Worm (Caenorhabditis elegans): ENCODE data around the gene C42D8.9.

The C42D8.9 gene

ce11 chrX:5106942-5107341 is at the start of gene C42D8.9:
TSS of gene C42D8.9 (minus strand) at chrX:5107042.
- TF ChIP-seq fkh-10 (GFP tag; optimal IDR thresholded peaks at IDR 0.05) (no peak), ceh-18 (tag; optimal IDR thresholded peaks at IDR 0.05) (no peak), Y22D7AL.16 (tag; optimal IDR thresholded peaks at IDR 0.05) (no peak), dmd-4 (tag; optimal IDR thresholded peaks at IDR 0.05; ENCODE audit: borderline replicate concordance) (no peak), ets-4 (tag; optimal IDR thresholded peaks at IDR 0.05) (no peak)

- TF ChIP-seq ceh-9 (tag; optimal IDR thresholded peaks at IDR 0.05) (no peak), ceh-31 (tag; optimal IDR thresholded peaks at IDR 0.05) (no peak), eyg-1 (tag; optimal IDR thresholded peaks at IDR 0.05) (no peak), ceh-19 (GFP tag; optimal IDR thresholded peaks at IDR 0.05) (no peak), lin-11 (tag; optimal IDR thresholded peaks at IDR 0.05) (no peak), ama-1 (optimal IDR thresholded peaks at IDR 0.05) (no peak), nhr-232 (tag; optimal IDR thresholded peaks at IDR 0.05) (no peak), tbx-7 (tag; optimal IDR thresholded peaks at IDR 0.05) (no peak)
Measured at ce11 chrX:5154278-5154677, 47.4 kb upstream of the C42D8.9 start, which contains the start of gene C31H2.3. TSS of gene C31H2.3 (minus strand) at chrX:5154378.

- TF ChIP-seq pag-3 (tag; optimal IDR thresholded peaks at IDR 0.05; ENCODE audit: borderline replicate concordance), result no peak
- no peak for TF ChIP-seq ahr-1 (tag; optimal IDR thresholded peaks at IDR 0.05)
- TF ChIP-seq npax-4 (tag; optimal IDR thresholded peaks at IDR 0.05), result no peak
- TF ChIP-seq T23F11.4 (GFP tag; optimal IDR thresholded peaks at IDR 0.05), result no peak
- TF ChIP-seq fkh-6 (tag; optimal IDR thresholded peaks at IDR 0.05), result no peak
Measured at ce11 chrX:5152931-5153330, 46.1 kb upstream of the C42D8.9 start.

- TF ChIP-seq che-1 (tag; optimal IDR thresholded peaks at IDR 0.05) (no peak), tbx-2 (tag; optimal IDR thresholded peaks at IDR 0.05) (no peak), fax-1 (tag; optimal IDR thresholded peaks at IDR 0.05) (no peak), unc-55 (GFP tag; optimal IDR thresholded peaks at IDR 0.05) (no peak), ceh-31 (tag; optimal IDR thresholded peaks at IDR 0.05) (no peak)
Measured at ce11 chrX:5151866-5152265, 45.0 kb upstream of the C42D8.9 start.

- TF ChIP-seq pag-3 (tag; optimal IDR thresholded peaks at IDR 0.05; ENCODE audit: borderline replicate concordance) (no peak), ceh-9 (tag; optimal IDR thresholded peaks at IDR 0.05) (no peak), fax-1 (tag; optimal IDR thresholded peaks at IDR 0.05) (no peak), ceh-34 (tag; optimal IDR thresholded peaks at IDR 0.05) (no peak)
Measured at ce11 chrX:5151403-5151802, 44.6 kb upstream of the C42D8.9 start.

- TF ChIP-seq elt-2 (tag; optimal IDR thresholded peaks at IDR 0.05) (no peak), pha-4 (tag; optimal IDR thresholded peaks at IDR 0.05) (no peak), syd-9 (tag; optimal IDR thresholded peaks at IDR 0.05) (no peak), ets-4 (tag; optimal IDR thresholded peaks at IDR 0.05) (no peak), pqm-1 (tag; optimal IDR thresholded peaks at IDR 0.05) (no peak), rnt-1 (tag; optimal IDR thresholded peaks at IDR 0.05) (no peak), ceh-14 (tag; optimal IDR thresholded peaks at IDR 0.05) (no peak), pag-3 (tag; optimal IDR thresholded peaks at IDR 0.05; ENCODE audit: borderline replicate concordance) (no peak), unc-55 (GFP tag; optimal IDR thresholded peaks at IDR 0.05) (no peak), K02D7.2 (tag; optimal IDR thresholded peaks at IDR 0.05) (no peak), pha-2 (tag; optimal IDR thresholded peaks at IDR 0.05) (no peak), dve-1 (tag; optimal IDR thresholded peaks at IDR 0.05) (no peak)
Measured at ce11 chrX:5150389-5150788, 43.5 kb upstream of the C42D8.9 start, which contains the start of gene dpy-8. TSS of gene dpy-8 (minus strand) at chrX:5150476.

- TF ChIP-seq dve-1 (tag; optimal IDR thresholded peaks at IDR 0.05), result no peak
- TF ChIP-seq hlh-30 (tag; optimal IDR thresholded peaks at IDR 0.05; ENCODE audit: insufficient read depth), result no peak
- no peak for TF ChIP-seq unc-3 (GFP tag; conservative IDR thresholded peaks at IDR 0.05)
- TF ChIP-seq unc-3 (tag; optimal IDR thresholded peaks at IDR 0.05), result no peak
- TF ChIP-seq ceh-24 (tag; optimal IDR thresholded peaks at IDR 0.05), result no peak
- TF ChIP-seq nhr-11 (tag; optimal IDR thresholded peaks at IDR 0.05), result no peak
- no peak for TF ChIP-seq pros-1 (tag; optimal IDR thresholded peaks at IDR 0.05)
- TF ChIP-seq sox-2 (GFP tag; IDR thresholded peaks at IDR 0.05), result no peak
- TF ChIP-seq dmd-4 (tag; optimal IDR thresholded peaks at IDR 0.05; ENCODE audit: borderline replicate concordance), result no peak
- TF ChIP-seq npax-4 (tag; optimal IDR thresholded peaks at IDR 0.05), result no peak
- no peak for TF ChIP-seq ceh-48 (tag; optimal IDR thresholded peaks at IDR 0.05)
- TF ChIP-seq ceh-34 (tag; optimal IDR thresholded peaks at IDR 0.05), result no peak
- TF ChIP-seq pax-1 (tag; optimal IDR thresholded peaks at IDR 0.05), result no peak
- TF ChIP-seq ets-4 (tag; optimal IDR thresholded peaks at IDR 0.05), result no peak
- no peak for TF ChIP-seq ama-1 (optimal IDR thresholded peaks at IDR 0.05)
- no peak for TF ChIP-seq syd-9 (tag; optimal IDR thresholded peaks at IDR 0.05)
- TF ChIP-seq ref-2 (tag; optimal IDR thresholded peaks at IDR 0.05), result no peak
- TF ChIP-seq madf-2 (tag; optimal IDR thresholded peaks at IDR 0.05), result no peak
Measured at ce11 chrX:5147918-5148317, 41.1 kb upstream of the C42D8.9 start, which contains the start of gene C31H2.14. TSS of gene C31H2.14 (plus strand) at chrX:5148218.
